Worm (Caenorhabditis elegans): ENCODE measurements around the gene C09B8.3.

DNA sequence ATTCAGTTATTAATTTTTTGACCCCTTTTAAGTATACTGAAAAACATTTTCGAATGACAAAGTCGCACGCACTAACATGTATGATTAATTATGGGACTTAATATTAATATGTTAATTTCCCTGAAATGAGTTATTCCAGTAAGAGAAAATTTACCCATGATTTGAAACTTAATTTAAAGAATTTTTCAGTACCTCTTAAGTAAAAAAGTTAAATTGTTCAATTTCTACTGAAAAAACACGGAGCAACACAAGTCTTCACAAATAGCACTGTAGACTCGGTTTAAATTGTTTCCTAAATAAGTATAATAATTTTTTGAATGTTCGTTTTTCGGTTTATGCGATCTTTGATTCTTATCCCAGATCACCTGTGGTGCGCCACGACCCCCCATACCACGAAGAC lies 8.0 kb downstream of the C09B8.3 start:
- TF ChIP-seq ceh-45 (GFP tag; IDR thresholded peaks at IDR 0.05) (no peak), sdc-2 (tag; optimal IDR thresholded peaks at IDR 0.05) (no peak), sox-4 (tag; optimal IDR thresholded peaks at IDR 0.05) (no peak), syd-9 (tag; optimal IDR thresholded peaks at IDR 0.05) (no peak), pha-4 (tag; optimal IDR thresholded peaks at IDR 0.05) (no peak), pag-3 (tag; optimal IDR thresholded peaks at IDR 0.05; ENCODE audit: borderline replicate concordance) (no peak), pqm-1 (tag; optimal IDR thresholded peaks at IDR 0.05) (no peak), elt-2 (tag; optimal IDR thresholded peaks at IDR 0.05) (no peak), lin-11 (tag; optimal IDR thresholded peaks at IDR 0.05) (no peak), F13H6.1 (tag; optimal IDR thresholded peaks at IDR 0.05) (no peak), hlh-13 (GFP tag; optimal IDR thresholded peaks at IDR 0.05) (no peak), nfya-1 (tag; optimal IDR thresholded peaks at IDR 0.05) (no peak), K09A11.1 (tag; optimal IDR thresholded peaks at IDR 0.05; ENCODE audit: insufficient read depth) (no peak)

Data from whole organism, late embryonic.